Fruit fly (Drosophila melanogaster): ENCODE results near the gene CG7573.
A peak's percentile ranks its signal among the peaks of the same experiment; 100 is the strongest.

CG7573 gene

DNA sequence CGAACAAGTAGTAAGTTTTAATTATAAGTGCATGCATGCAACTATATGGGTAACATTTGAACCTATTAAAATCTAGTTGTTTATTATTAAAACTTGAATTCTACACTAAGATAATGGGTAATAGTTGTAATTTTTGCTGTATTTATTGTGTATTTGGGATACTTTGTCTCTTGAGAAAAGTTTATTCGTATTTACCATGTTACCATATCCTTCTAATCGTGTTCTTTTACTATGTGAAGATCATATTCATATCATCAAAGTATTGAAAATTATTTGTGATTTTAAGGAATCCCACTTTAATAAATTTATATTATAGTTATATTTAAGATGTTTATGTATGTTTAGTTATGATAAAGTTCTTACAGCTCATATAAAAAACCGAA lies 12.3 kb downstream of the CG7573 start:
- no peak for TF ChIP-seq D (optimal IDR thresholded peaks at IDR 0.05)
- no peak for TF ChIP-seq D (GFP tag; optimal IDR thresholded peaks at IDR 0.05)
- no peak for TF ChIP-seq CG7987 (GFP tag; optimal IDR thresholded peaks at IDR 0.05)
- TF ChIP-seq ttk (GFP tag; IDR thresholded peaks at IDR 0.05) = 0 out of 2 replicates have a peak, but pooled peaks have one; percentile 3
- TF ChIP-seq so (GFP tag; IDR thresholded peaks at IDR 0.05) = no peak
- TF ChIP-seq peb (GFP tag; IDR thresholded peaks at IDR 0.05) = no peak
- no peak for TF ChIP-seq oc (tag; optimal IDR thresholded peaks at IDR 0.05)
- TF ChIP-seq CG12219 (GFP tag; optimal IDR thresholded peaks at IDR 0.05) = no peak
- TF ChIP-seq Six4 (GFP tag; optimal IDR thresholded peaks at IDR 0.05) = no peak
- TF ChIP-seq CG17802 (tag; optimal IDR thresholded peaks at IDR 0.05) = no peak
- no peak for TF ChIP-seq CG9437 (GFP tag; optimal IDR thresholded peaks at IDR 0.05)
- no peak for TF ChIP-seq ci (GFP tag; IDR thresholded peaks at IDR 0.05)
- no peak for TF ChIP-seq HLH54F (GFP tag; optimal IDR thresholded peaks at IDR 0.05)
- TF ChIP-seq wor (GFP tag; IDR thresholded peaks at IDR 0.05) = no peak
- TF ChIP-seq BEAF-32 (GFP tag; optimal IDR thresholded peaks at IDR 0.05) = no peak
- TF ChIP-seq CG1832 (GFP tag; optimal IDR thresholded peaks at IDR 0.05) = no peak
- peak; percentile 19 for TF ChIP-seq Med (GFP tag)

DNA sequence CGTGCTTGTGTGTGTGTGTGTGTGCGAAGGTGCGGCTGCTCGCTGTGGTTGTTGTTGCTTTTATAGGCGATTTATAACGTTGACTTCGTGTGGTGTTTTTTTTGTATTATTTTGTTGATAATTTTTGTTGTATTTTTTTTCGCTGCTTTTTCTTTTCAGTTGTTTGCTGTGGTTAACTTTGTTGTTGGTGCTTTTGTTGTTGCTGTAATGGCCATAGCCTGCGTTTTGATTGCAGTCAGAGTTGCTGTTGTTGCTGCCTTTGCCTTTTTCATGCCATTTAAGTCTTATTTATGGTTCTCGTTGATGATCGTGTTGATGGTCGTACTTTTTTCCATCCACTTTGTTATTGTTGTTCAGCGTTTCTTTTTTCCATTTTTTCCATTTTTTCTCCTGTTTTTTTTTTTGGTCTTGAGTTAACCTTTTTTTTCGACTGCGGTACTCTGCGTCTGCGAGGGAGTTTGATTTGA lies 13.0 kb downstream of the CG7573 start:
- no peak for TF ChIP-seq CG4424 (GFP tag; optimal IDR thresholded peaks at IDR 0.05)
- no peak for TF ChIP-seq br (optimal IDR thresholded peaks at IDR 0.05)
- no peak for TF ChIP-seq nau (GFP tag; optimal IDR thresholded peaks at IDR 0.05)
- TF ChIP-seq CG10543 (GFP tag; optimal IDR thresholded peaks at IDR 0.05) = no peak
- no peak for TF ChIP-seq CG1602 (GFP tag; optimal IDR thresholded peaks at IDR 0.05)
- TF ChIP-seq dati (GFP tag; IDR thresholded peaks at IDR 0.05) = no peak
- TF ChIP-seq C15 (GFP tag; IDR thresholded peaks at IDR 0.05) = no peak
- no peak for TF ChIP-seq Chrac-16 (GFP tag; optimal IDR thresholded peaks at IDR 0.05)
- TF ChIP-seq CG4404 (GFP tag; IDR thresholded peaks at IDR 0.05) = no peak
- no peak for TF ChIP-seq CG8089 (GFP tag; optimal IDR thresholded peaks at IDR 0.05)
- no peak for TF ChIP-seq chm (GFP tag; IDR thresholded peaks at IDR 0.05)
- no peak for TF ChIP-seq CG12769 (tag; optimal IDR thresholded peaks at IDR 0.05)
- no peak for TF ChIP-seq Xbp1 (GFP tag; optimal IDR thresholded peaks at IDR 0.05)
- TF ChIP-seq Antp (GFP tag; optimal IDR thresholded peaks at IDR 0.05) = no peak
- no peak for TF ChIP-seq Sry-β (GFP tag; optimal IDR thresholded peaks at IDR 0.05)
- no peak for TF ChIP-seq grau (tag; optimal IDR thresholded peaks at IDR 0.05)
- TF ChIP-seq wek (GFP tag; optimal IDR thresholded peaks at IDR 0.05) = no peak
- no peak for TF ChIP-seq sna (GFP tag; IDR thresholded peaks at IDR 0.05; ENCODE audit: partially characterized antibody)
- TF ChIP-seq Taf1 (GFP tag; IDR thresholded peaks at IDR 0.05) = no peak
- TF ChIP-seq sug (tag; optimal IDR thresholded peaks at IDR 0.05) = no peak
- TF ChIP-seq Doc3 (GFP tag; IDR thresholded peaks at IDR 0.05; ENCODE audit: partially characterized antibody) = no peak
- no peak for TF ChIP-seq Dad (GFP tag; optimal IDR thresholded peaks at IDR 0.05)
- peak; percentile 29; the same call in 1 of the 2 replicates for TF ChIP-seq crol (GFP tag; IDR thresholded peaks at IDR 0.05)
- peak; percentile 18 for TF ChIP-seq oc (tag; optimal IDR thresholded peaks at IDR 0.05)
- TF ChIP-seq Med (GFP tag) = peak; percentile 41
- no peak for TF ChIP-seq CG8765 (GFP tag; IDR thresholded peaks at IDR 0.05)
- TF ChIP-seq CG2875 (GFP tag; optimal IDR thresholded peaks at IDR 0.05) = no peak
- TF ChIP-seq CG14441 (GFP tag; IDR thresholded peaks at IDR 0.05) = no peak
- no peak for TF ChIP-seq H2.0 (GFP tag; IDR thresholded peaks at IDR 0.05)
- TF ChIP-seq dpn (GFP tag; optimal IDR thresholded peaks at IDR 0.05) = no peak
- TF ChIP-seq cas (GFP tag; IDR thresholded peaks at IDR 0.05) = no peak
- TF ChIP-seq CG4730 (GFP tag; IDR thresholded peaks at IDR 0.05) = no peak
- TF ChIP-seq chinmo (GFP tag; IDR thresholded peaks at IDR 0.05; ENCODE audit: partially characterized antibody) = 0 out of 4 replicates have a peak, but pooled peaks have one; percentile 56
- peak; percentile 49 for TF ChIP-seq lbe (GFP tag; optimal IDR thresholded peaks at IDR 0.05)
- no peak for TF ChIP-seq Usf (GFP tag; optimal IDR thresholded peaks at IDR 0.05)
- peak in 1 of 2 experiments; percentile 9 for TF ChIP-seq Dfd (GFP tag; optimal IDR thresholded peaks at IDR 0.05)
- no peak for TF ChIP-seq her (GFP tag; optimal IDR thresholded peaks at IDR 0.05)

All from whole organism, embryonic.